Worm (Caenorhabditis elegans) whole organism, L3 larva: ENCODE measurements around the gene alkb-1.

Source experiments
- elt-3 ChIP-seq, 3 experiments: fragments of 150-350 bp in 1 of 3; sonication (generic microtip) in 2 of 3; optimal IDR thresholded peaks; 2 replicates in 2 of 3; 4 replicates in 1 of 3; lab custom pipeline; 2014 to 2017; ENCODE audit warnings: missing biosample characterization in 3 of 3, missing genetic modification characterization in 3 of 3
- pqm-1 ChIP-seq: fragments of 150-350 bp; optimal IDR thresholded peaks from 2 replicates; lab custom pipeline; 2017; ENCODE audit warnings: missing biosample characterization, missing genetic modification characterization, inconsistent platforms

DNA sequence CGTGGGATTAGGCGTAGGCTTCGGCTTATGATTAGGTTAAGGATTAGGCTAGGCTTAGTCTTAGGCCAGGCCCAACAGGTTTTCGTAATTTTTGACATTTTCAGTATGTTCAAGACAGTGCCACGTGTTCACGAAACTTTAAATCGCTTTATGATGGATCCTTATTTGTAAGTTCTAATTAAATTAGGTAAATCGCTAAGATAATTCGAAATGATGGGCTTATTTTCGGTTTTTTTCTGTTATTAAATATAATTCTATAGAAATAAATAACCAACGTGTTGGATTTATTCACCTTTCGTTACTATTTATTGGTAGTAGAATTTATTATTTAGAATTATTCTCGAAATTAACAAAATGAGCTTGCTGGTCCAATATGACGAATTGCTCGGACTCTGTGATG is 10.7 kb upstream of the alkb-1 start, which contains the start of gene Y51H7C.8:
- no peak for TF ChIP-seq pqm-1
- no peak for TF ChIP-seq elt-3 (tag; optimal IDR thresholded peaks at IDR 0.05; lab: Kevin White, UChicago)
